Fruit fly (Drosophila melanogaster) whole organism, adult: ENCODE results near the gene krz.

Source experiments
- CG14711 ChIP-seq: fragments of 200-800 bp; sonication (Bioruptor generic); optimal IDR thresholded peaks from 2 replicates; lab custom pipeline; 2018; ENCODE audit warnings: missing biosample characterization, mild to moderate bottlenecking, missing genetic modification characterization, moderate library complexity
- CG1620 ChIP-seq: fragments of 200-800 bp; sonication (Bioruptor generic); optimal IDR thresholded peaks from 2 replicates; lab custom pipeline; 2016; ENCODE audit warnings: missing biosample characterization, missing genetic modification characterization
- CG5204 ChIP-seq: fragments of 200-800 bp; sonication (Bioruptor generic); optimal IDR thresholded peaks from 2 replicates; lab custom pipeline; 2016; ENCODE audit warnings: missing biosample characterization, missing genetic modification characterization
- CG7045 ChIP-seq: fragments of 200-800 bp; sonication (Bioruptor generic); optimal IDR thresholded peaks from 2 replicates; lab custom pipeline; 2017; ENCODE audit warnings: missing biosample characterization, mild to moderate bottlenecking, missing genetic modification characterization
- CG7101 ChIP-seq: fragments of 200-800 bp; sonication (Bioruptor generic); optimal IDR thresholded peaks from 2 replicates; lab custom pipeline; 2018; ENCODE audit warnings: missing biosample characterization, mild to moderate bottlenecking, missing genetic modification characterization, moderate library complexity
- Clk ChIP-seq: fragments of 200-800 bp; sonication (Bioruptor generic); optimal IDR thresholded peaks from 2 replicates; lab custom pipeline; 2017; ENCODE audit warnings: missing biosample characterization, missing genetic modification characterization
- Crg-1 ChIP-seq: fragments of 200-800 bp; sonication (Bioruptor generic); optimal IDR thresholded peaks from 2 replicates; lab custom pipeline; 2016; ENCODE audit warnings: missing biosample characterization, missing genetic modification characterization
- Mnt ChIP-seq: fragments of 200-800 bp; sonication (Bioruptor generic); optimal IDR thresholded peaks from 2 replicates; lab custom pipeline; 2016; ENCODE audit warnings: missing biosample characterization, mild to moderate bottlenecking, missing genetic modification characterization
- cnc ChIP-seq, 2 experiments: fragments of >200 bp; optimal IDR thresholded peaks; 2 replicates each; lab custom pipeline; 2017
- kay ChIP-seq: fragments of 200-800 bp; sonication (Bioruptor generic); peaks from one replicate; lab custom pipeline; 2016; ENCODE audit warnings: missing biosample characterization, missing genetic modification characterization, borderline replicate concordance
- ovo ChIP-seq: fragments of 200-800 bp; sonication (Bioruptor generic); optimal IDR thresholded peaks from 2 replicates; lab custom pipeline; 2016; ENCODE audit warnings: missing biosample characterization, missing genetic modification characterization
- tj ChIP-seq: fragments of 200-800 bp; sonication (Bioruptor generic); optimal IDR thresholded peaks from 3 replicates; lab custom pipeline; 2017; ENCODE audit warnings: missing biosample characterization, mild to moderate bottlenecking, missing genetic modification characterization, moderate library complexity
- toe ChIP-seq: fragments of 200-800 bp; sonication (Bioruptor generic); optimal IDR thresholded peaks from 2 replicates; lab custom pipeline; 2016; ENCODE audit warnings: missing biosample characterization, missing genetic modification characterization

dm6 chr3R:32038030-32038429 lies 13.8 kb downstream of the krz start, which contains the start of gene Pos:
- no peak for TF ChIP-seq CG7045 (GFP tag; lab: Kevin White, UChicago)
- no peak for TF ChIP-seq CG14711 (tag; lab: Kevin White, UChicago)
- no peak for TF ChIP-seq kay (GFP tag; lab: Kevin White, UChicago)
- TF ChIP-seq ovo (GFP tag; lab: Kevin White, UChicago) = no peak
- no peak for TF ChIP-seq Clk (GFP tag; lab: Kevin White, UChicago)
- TF ChIP-seq toe (GFP tag; lab: Kevin White, UChicago) = no peak
- TF ChIP-seq CG5204 = no peak
- TF ChIP-seq Mnt (GFP tag; lab: Kevin White, UChicago) = no peak
- no peak for TF ChIP-seq tj
- TF ChIP-seq Crg-1 = no peak
- TF ChIP-seq CG7101 (tag; lab: Kevin White, UChicago) = no peak
- TF ChIP-seq CG1620 (GFP tag; lab: Kevin White, UChicago) = no peak
- no peak for TF ChIP-seq cnc (optimal IDR thresholded peaks at IDR 0.05; lab: Kevin White, UChicago)
